Fruit fly (Drosophila melanogaster) whole organism, embryonic: ENCODE results near the gene PolE2.
A peak's percentile ranks its signal among the peaks of the same experiment; 100 is the strongest.

Experiments
- Adf1 ChIP-seq: fragments of 200-800 bp; sonication (Bioruptor generic); IDR thresholded peaks from 2 replicates; pipeline ENCODE4 v1.3.6; 2022; ENCODE audit warnings: missing biosample characterization, missing genetic modification characterization
- CG10147 ChIP-seq: fragments of 200-800 bp; sonication (Bioruptor generic); optimal IDR thresholded peaks from 2 replicates; lab custom pipeline; 2019; ENCODE audit warnings: missing biosample characterization, mild to moderate bottlenecking, missing genetic modification characterization, moderate library complexity
- CG10209 ChIP-seq: fragments of 200-800 bp; sonication (Bioruptor generic); optimal IDR thresholded peaks from 3 replicates; lab custom pipeline; 2017; ENCODE audit warnings: missing biosample characterization, mild to moderate bottlenecking, missing genetic modification characterization, missing genetic modification reagents
- CG10274 ChIP-seq: fragments of 200-800 bp; sonication (Bioruptor generic); optimal IDR thresholded peaks from 3 replicates; lab custom pipeline; 2017; ENCODE audit warnings: missing biosample characterization, mild to moderate bottlenecking, missing genetic modification characterization
- CG11247 ChIP-seq: fragments of 200-800 bp; sonication (Bioruptor generic); IDR thresholded peaks from 2 replicates; pipeline ENCODE4 v1.3.6; 2022; ENCODE audit warnings: missing biosample characterization, missing genetic modification characterization
- CG11456 ChIP-seq: fragments of 200-800 bp; sonication (Bioruptor generic); IDR thresholded peaks from 3 replicates; pipeline ENCODE4 v1.3.6; 2022; ENCODE audit warnings: missing biosample characterization, missing genetic modification characterization
- CG13123 ChIP-seq: fragments of 200-800 bp; sonication (Bioruptor generic); optimal IDR thresholded peaks from 2 replicates; lab custom pipeline; 2016; ENCODE audit warnings: missing biosample characterization, missing genetic modification characterization
- CG14014 ChIP-seq: fragments of 200-800 bp; sonication (Bioruptor generic); IDR thresholded peaks from 2 replicates; pipeline ENCODE4 v1.3.6; 2022; ENCODE audit warnings: missing biosample characterization, missing genetic modification characterization
- CG14965 ChIP-seq: fragments of 200-800 bp; sonication (Bioruptor generic); optimal IDR thresholded peaks from 2 replicates; lab custom pipeline; 2016; ENCODE audit warnings: missing biosample characterization, missing genetic modification characterization, borderline replicate concordance
- CG1603 ChIP-seq: fragments of 200-800 bp; sonication (Bioruptor generic); optimal IDR thresholded peaks from 2 replicates; lab custom pipeline; 2019; ENCODE audit warnings: missing biosample characterization, mild to moderate bottlenecking, missing genetic modification characterization, moderate library complexity
- CG2120 ChIP-seq: fragments of 200-800 bp; sonication (Bioruptor generic); optimal IDR thresholded peaks from 3 replicates; lab custom pipeline; 2016; ENCODE audit warnings: missing biosample characterization, missing genetic modification characterization
- CG32772 ChIP-seq: fragments of 200-800 bp; sonication (Bioruptor generic); IDR thresholded peaks from 2 replicates; pipeline ENCODE4 v1.3.6; 2022; ENCODE audit warnings: missing biosample characterization, missing genetic modification characterization
- CG3847 ChIP-seq: fragments of 200-800 bp; sonication (Bioruptor generic); IDR thresholded peaks from 2 replicates; pipeline ENCODE4 v1.3.6; 2022; ENCODE audit warnings: missing biosample characterization, missing genetic modification characterization
- CG4328 ChIP-seq: fragments of 200-800 bp; sonication (Bioruptor generic); optimal IDR thresholded peaks from 3 replicates; lab custom pipeline; 2017; ENCODE audit warnings: missing biosample characterization, missing genetic modification reagents, missing genetic modification characterization
- CG4707 ChIP-seq: fragments of 200-800 bp; sonication (Bioruptor generic); optimal IDR thresholded peaks from 2 replicates; lab custom pipeline; 2018; ENCODE audit warnings: missing biosample characterization, mild to moderate bottlenecking, missing genetic modification characterization, moderate library complexity
- CG6254 ChIP-seq: fragments of 200-800 bp; sonication (Bioruptor generic); optimal IDR thresholded peaks from 3 replicates; lab custom pipeline; 2017; ENCODE audit warnings: mild to moderate bottlenecking, missing biosample characterization, missing genetic modification reagents, missing genetic modification characterization
- CG6689 ChIP-seq: fragments of 200-800 bp; sonication (Bioruptor generic); IDR thresholded peaks from 2 replicates; pipeline ENCODE4 v1.3.6; 2022; ENCODE audit warnings: missing biosample characterization, missing genetic modification characterization
- CG7928 ChIP-seq: fragments of 200-800 bp; sonication (Bioruptor generic); optimal IDR thresholded peaks from 2 replicates; lab custom pipeline; 2017; ENCODE audit warnings: missing biosample characterization, mild to moderate bottlenecking, missing genetic modification characterization
- CG9797 ChIP-seq: fragments of 200-800 bp; sonication (Bioruptor generic); optimal IDR thresholded peaks from 3 replicates; lab custom pipeline; 2018; ENCODE audit warnings: missing biosample characterization, mild to moderate bottlenecking, missing genetic modification characterization
- D ChIP-seq, 2 experiments: fragments of 200-800 bp in 1 of 2; fragments of >200 bp in 1 of 2; sonication (Bioruptor generic) in 1 of 2; optimal IDR thresholded peaks; 2 replicates in 1 of 2; 3 replicates in 1 of 2; lab custom pipeline; 2017; ENCODE audit warnings: mild to moderate bottlenecking in 1 of 2, missing biosample characterization in 1 of 2, missing genetic modification characterization in 1 of 2, missing genetic modification reagents in 1 of 2
- Dfd ChIP-seq, 2 experiments: fragments of >200 bp; optimal IDR thresholded peaks; 2 replicates each; lab custom pipeline; 2017; ENCODE audit warnings: missing biosample characterization in 2 of 2, missing genetic modification characterization in 2 of 2
- Eip74EF ChIP-seq, 2 experiments: fragments of 200-800 bp in 1 of 2; fragments of >200 bp in 1 of 2; sonication (Bioruptor generic) in 1 of 2; optimal IDR thresholded peaks; 2 replicates each; lab custom pipeline; 2017 to 2019; ENCODE audit warnings: missing biosample characterization in 2 of 2, missing genetic modification characterization in 2 of 2, mild to moderate bottlenecking in 1 of 2, moderate library complexity in 1 of 2
- GATAe ChIP-seq: fragments of 200-800 bp; sonication (Bioruptor generic); conservative IDR thresholded peaks from 2 replicates; pipeline ENCODE4 v1.3.6; 2022; ENCODE audit warnings: missing biosample characterization, missing genetic modification characterization
- H15 ChIP-seq: fragments of 200-800 bp; sonication (Bioruptor generic); IDR thresholded peaks from 3 replicates; pipeline ENCODE4 v1.3.6; 2022; ENCODE audit warnings: missing biosample characterization, missing genetic modification characterization
- Hsf ChIP-seq: fragments of 200-800 bp; sonication (Bioruptor generic); optimal IDR thresholded peaks from 3 replicates; lab custom pipeline; 2016; ENCODE audit warnings: missing biosample characterization, missing genetic modification characterization
- Jarid2 ChIP-seq: fragments of 200-800 bp; sonication (Bioruptor generic); optimal IDR thresholded peaks from 3 replicates; lab custom pipeline; 2017; ENCODE audit warnings: mild to moderate bottlenecking, missing biosample characterization, missing genetic modification reagents, missing genetic modification characterization
- Side ChIP-seq: fragments of 200-800 bp; sonication (Bioruptor generic); optimal IDR thresholded peaks from 2 replicates; lab custom pipeline; 2016; ENCODE audit warnings: missing biosample characterization, missing genetic modification characterization
- Six4 ChIP-seq: fragments of 200-800 bp; sonication (Bioruptor generic); optimal IDR thresholded peaks from 2 replicates; lab custom pipeline; 2016; ENCODE audit warnings: missing biosample characterization, missing genetic modification characterization
- Spps ChIP-seq: fragments of 200-800 bp; sonication (Bioruptor generic); optimal IDR thresholded peaks from 2 replicates; lab custom pipeline; 2018; ENCODE audit warnings: missing biosample characterization, mild to moderate bottlenecking, missing genetic modification characterization
- ab ChIP-seq: fragments of 200-800 bp; sonication (Bioruptor generic); optimal IDR thresholded peaks from 2 replicates; lab custom pipeline; 2016; ENCODE audit warnings: missing biosample characterization, missing genetic modification characterization
- aop ChIP-seq: fragments of 200-800 bp; sonication (Bioruptor generic); IDR thresholded peaks from 2 replicates; pipeline ENCODE4 v1.3.6; 2022; ENCODE audit warnings: missing biosample characterization, missing genetic modification characterization
- btn ChIP-seq: fragments of 200-800 bp; sonication (Bioruptor generic); optimal IDR thresholded peaks from 2 replicates; lab custom pipeline; 2016; ENCODE audit warnings: missing biosample characterization, missing genetic modification characterization
- cas ChIP-seq: fragments of 200-800 bp; sonication (Bioruptor generic); IDR thresholded peaks from 2 replicates; pipeline ENCODE4 v1.3.6; 2022; ENCODE audit warnings: missing biosample characterization, missing genetic modification characterization
- ems ChIP-seq: fragments of 200-800 bp; sonication (Bioruptor generic); optimal IDR thresholded peaks from 3 replicates; lab custom pipeline; 2016; ENCODE audit warnings: missing biosample characterization, missing genetic modification characterization
- ewg ChIP-seq: fragments of 200-800 bp; sonication (Bioruptor generic); optimal IDR thresholded peaks from 3 replicates; lab custom pipeline; 2017; ENCODE audit warnings: mild to moderate bottlenecking, missing biosample characterization, missing genetic modification reagents, missing genetic modification characterization
- gfzf ChIP-seq: fragments of 200-800 bp; sonication (Bioruptor generic); optimal IDR thresholded peaks from 2 replicates; lab custom pipeline; 2016; ENCODE audit warnings: missing biosample characterization, mild to moderate bottlenecking, missing genetic modification characterization, moderate library complexity
- gsb-n ChIP-seq: fragments of 200-800 bp; sonication (Bioruptor generic); optimal IDR thresholded peaks from 3 replicates; lab custom pipeline; 2018; ENCODE audit warnings: missing biosample characterization, mild to moderate bottlenecking, missing genetic modification characterization
- gt ChIP-seq: fragments of 200-800 bp; sonication (Bioruptor generic); IDR thresholded peaks from 2 replicates; pipeline ENCODE4 v1.3.6; 2022; ENCODE audit warnings: missing biosample characterization, missing genetic modification characterization
- jing ChIP-seq: fragments of 200-800 bp; sonication (Bioruptor generic); optimal IDR thresholded peaks from 2 replicates; lab custom pipeline; 2018; ENCODE audit warnings: missing biosample characterization, mild to moderate bottlenecking, missing genetic modification characterization
- luna ChIP-seq: fragments of 200-800 bp; sonication (Bioruptor generic); optimal IDR thresholded peaks from 2 replicates; lab custom pipeline; 2016; ENCODE audit warnings: missing biosample characterization, missing genetic modification characterization
- mld ChIP-seq: fragments of 200-800 bp; sonication (Bioruptor generic); IDR thresholded peaks from 3 replicates; pipeline ENCODE4 v1.3.6; 2022; ENCODE audit warnings: missing biosample characterization, missing genetic modification characterization; ENCODE audit not compliant: partially characterized antibody
- nerfin-2 ChIP-seq: fragments of 200-800 bp; sonication (Bioruptor generic); IDR thresholded peaks from 2 replicates; pipeline ENCODE4 v1.3.6; 2022; ENCODE audit warnings: missing biosample characterization, missing genetic modification characterization; ENCODE audit not compliant: partially characterized antibody
- p53 ChIP-seq: fragments of 200-800 bp; sonication (Bioruptor generic); optimal IDR thresholded peaks from 2 replicates; lab custom pipeline; 2016; ENCODE audit warnings: missing biosample characterization, missing genetic modification characterization
- schlank ChIP-seq: fragments of 200-800 bp; sonication (Bioruptor generic); optimal IDR thresholded peaks from 2 replicates; lab custom pipeline; 2018; ENCODE audit warnings: missing biosample characterization, mild to moderate bottlenecking, missing genetic modification characterization
- sd ChIP-seq: fragments of 200-800 bp; sonication (Bioruptor generic); optimal IDR thresholded peaks from 3 replicates; lab custom pipeline; 2018; ENCODE audit warnings: missing biosample characterization, mild to moderate bottlenecking, missing genetic modification characterization, moderate library complexity
- sr ChIP-seq: fragments of 200-800 bp; sonication (Bioruptor generic); IDR thresholded peaks from 3 replicates; pipeline ENCODE4 v1.3.6; 2022; ENCODE audit warnings: missing biosample characterization, missing genetic modification characterization
- trh ChIP-seq: fragments of 200-800 bp; sonication (Bioruptor generic); optimal IDR thresholded peaks from 2 replicates; lab custom pipeline; 2016; ENCODE audit warnings: missing biosample characterization, missing genetic modification characterization
- twi ChIP-seq: fragments of 200-800 bp; optimal IDR thresholded peaks from 2 replicates; lab custom pipeline; 2019; ENCODE audit warnings: missing biosample characterization, mild to moderate bottlenecking, missing genetic modification characterization, moderate library complexity

Gene PolE2

dm6 chr3L:5881310-5882208 lies 15.7 kb downstream of the PolE2 start (continued):
- TF ChIP-seq CG1603 (tag; lab: Kevin White, UChicago) (peak; percentile 13), mld (GFP tag; lab: Robert Waterston, UW) (no peak), sd (tag; lab: Kevin White, UChicago) (no peak), CG7928 (GFP tag; lab: Kevin White, UChicago) (no peak), gsb-n (peak; percentile 9), aop (GFP tag; lab: Robert Waterston, UW) (no peak), CG6689 (GFP tag; lab: Robert Waterston, UW) (no peak), sr (no peak), ab (GFP tag; lab: Kevin White, UChicago) (no peak), btn (GFP tag; lab: Kevin White, UChicago) (no peak), CG6254 (no peak), CG10274 (GFP tag; lab: Kevin White, UChicago) (no peak), gt (GFP tag; lab: Robert Waterston, UW) (no peak), D (optimal IDR thresholded peaks at IDR 0.05; lab: Kevin White, UChicago) (no peak), D (GFP tag; optimal IDR thresholded peaks at IDR 0.05; lab: Kevin White, UChicago) (peak; percentile 15), Six4 (no peak), CG10209 (peak; percentile 62), CG11456 (GFP tag; lab: Robert Waterston, UW) (no peak), CG10147 (GFP tag; lab: Kevin White, UChicago) (no peak), Side (GFP tag; lab: Kevin White, UChicago) (no peak), Adf1 (GFP tag; lab: Robert Waterston, UW) (no peak), CG3847 (GFP tag; lab: Robert Waterston, UW) (peak; percentile 46; the same call in 1 of the 2 replicates), CG14014 (peak; percentile 49; the same call in 1 of the 2 replicates), CG32772 (GFP tag; lab: Robert Waterston, UW) (no peak), trh (GFP tag; lab: Kevin White, UChicago) (peak; percentile 7), ewg (GFP tag; lab: Kevin White, UChicago) (peak; percentile 37), CG9797 (GFP tag; lab: Kevin White, UChicago) (no peak), CG4328 (GFP tag; lab: Kevin White, UChicago) (no peak), schlank (tag; lab: Kevin White, UChicago) (no peak), jing (GFP tag; lab: Kevin White, UChicago) (no peak), CG4707 (GFP tag; lab: Kevin White, UChicago) (peak; percentile 91), CG14965 (GFP tag; lab: Kevin White, UChicago) (no peak), H15 (GFP tag; lab: Robert Waterston, UW) (no peak), Jarid2 (no peak), nerfin-2 (GFP tag; lab: Robert Waterston, UW) (no peak), CG2120 (no peak), Hsf (peak; percentile 58), ems (GFP tag; lab: Kevin White, UChicago) (no peak), gfzf (GFP tag; lab: Kevin White, UChicago) (no peak), CG13123 (no peak), luna (GFP tag; lab: Kevin White, UChicago) (no peak), cas (GFP tag; lab: Robert Waterston, UW) (no peak), Dfd (GFP tag; optimal IDR thresholded peaks at IDR 0.05; lab: Kevin White, UChicago) (no peak), CG11247 (GFP tag; lab: Robert Waterston, UW) (no peak), twi (tag; lab: Kevin White, UChicago) (peak; percentile 29), Spps (tag; lab: Kevin White, UChicago) (no peak), Eip74EF (GFP tag; optimal IDR thresholded peaks at IDR 0.05; lab: Kevin White, UChicago) (no peak), GATAe (GFP tag; lab: Robert Waterston, UW) (no peak), p53 (no peak)
